Worm (Caenorhabditis elegans): ENCODE data around the gene T13F2.4.
"Not testable (repeated sequence)": the region's sequence is repeated elsewhere in the genome, so short reads cannot be mapped to it uniquely, and the experiment has no call there.

Gene T13F2.4

ce11 chrIV:9762667-9763173 lies 26.9 kb upstream of the T13F2.4 start:
- TF ChIP-seq tlp-1 (tag; optimal IDR thresholded peaks at IDR 0.05) (peak; percentile 87), efl-1 (optimal IDR thresholded peaks at IDR 0.05) (no peak), efl-1 (GFP tag; optimal IDR thresholded peaks at IDR 0.05 in 1 of 2) (peak in 1 of 2 experiments; percentile 90), egl-27 (tag; optimal IDR thresholded peaks at IDR 0.05) (no peak), dpl-1 (GFP tag; optimal IDR thresholded peaks at IDR 0.05) (no peak), elt-2 (tag; optimal IDR thresholded peaks at IDR 0.05) (peak; percentile 81)

DNA sequence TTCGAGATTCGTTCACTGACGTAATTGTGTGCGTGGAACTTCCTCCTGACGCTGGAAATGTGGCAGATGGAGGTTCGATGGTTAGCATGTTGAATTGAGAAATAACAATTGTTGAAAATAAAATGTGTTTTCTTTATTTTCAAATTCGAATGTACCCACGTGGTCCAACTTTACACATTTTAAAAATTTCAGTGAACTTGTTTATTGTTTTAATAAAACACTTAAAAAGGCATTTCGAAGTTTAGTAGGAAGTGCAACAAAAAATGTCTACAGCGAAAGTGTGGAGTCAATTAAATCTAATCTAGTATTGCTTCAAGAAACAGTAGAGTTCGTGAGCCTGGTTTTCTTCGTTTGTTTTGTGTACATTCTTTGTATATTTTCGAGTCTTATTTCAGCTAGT lies 23.3 kb upstream of the T13F2.4 start, which contains the start of gene ssp-36:
Gene ssp-36 (minus strand): TSS at position 101 of the 400 bp plus-strand sequence.
- TF ChIP-seq skn-1 (tag; optimal IDR thresholded peaks at IDR 0.05), result no peak
- no peak for TF ChIP-seq vab-15 (tag; optimal IDR thresholded peaks at IDR 0.05)
- no peak for TF ChIP-seq nhr-76 (tag; optimal IDR thresholded peaks at IDR 0.05)
- no peak for TF ChIP-seq snpc-4 (tag; optimal IDR thresholded peaks at IDR 0.05)
- no peak for TF ChIP-seq C34B4.2 (tag; optimal IDR thresholded peaks at IDR 0.05)
- TF ChIP-seq C04F5.9 (tag; optimal IDR thresholded peaks at IDR 0.05), result no peak
- no peak for TF ChIP-seq mep-1 (tag; optimal IDR thresholded peaks at IDR 0.05)
- no peak for TF ChIP-seq F16B12.6 (tag; optimal IDR thresholded peaks at IDR 0.05)
- TF ChIP-seq lin-39 (tag; optimal IDR thresholded peaks at IDR 0.05), result no peak
- no peak for TF ChIP-seq hlh-4 (tag; optimal IDR thresholded peaks at IDR 0.05)
- no peak for TF ChIP-seq efl-3 (GFP tag; optimal IDR thresholded peaks at IDR 0.05)
- TF ChIP-seq unc-98 (GFP tag; IDR thresholded peaks at IDR 0.05), result no peak
- no peak for TF ChIP-seq hpl-2 (GFP tag; optimal IDR thresholded peaks at IDR 0.05)
- TF ChIP-seq Y116A8C.19 (tag; optimal IDR thresholded peaks at IDR 0.05; ENCODE audit: borderline replicate concordance), result no peak
- TF ChIP-seq lin-14 (GFP tag; optimal IDR thresholded peaks at IDR 0.05), result no peak
- TF ChIP-seq ets-5 (GFP tag; IDR thresholded peaks at IDR 0.05), result no peak
- TF ChIP-seq irx-1 (tag; optimal IDR thresholded peaks at IDR 0.05), result no peak
- TF ChIP-seq ztf-11 (tag; optimal IDR thresholded peaks at IDR 0.05), result no peak
- no peak for TF ChIP-seq nhr-77 (tag; optimal IDR thresholded peaks at IDR 0.05)

ce11 chrIV:9767054-9767453 lies 22.5 kb upstream of the T13F2.4 start, which contains the start of gene msp-79:
Gene msp-79, minus strand, starts transcription at chrIV:9767154.
- not testable (repeated sequence) for TF ChIP-seq lin-39 (tag; optimal IDR thresholded peaks at IDR 0.05); ceh-90 (tag; optimal IDR thresholded peaks at IDR 0.05); ama-1 (optimal IDR thresholded peaks at IDR 0.05)

- TF ChIP-seq zag-1 (tag; optimal IDR thresholded peaks at IDR 0.05); nhr-90 (tag; optimal IDR thresholded peaks at IDR 0.05; ENCODE audit: poor library complexity); mab-9 (GFP tag; IDR thresholded peaks at IDR 0.05): not testable (repeated sequence)
These were observed 19.9 kb upstream of the T13F2.4 start, which contains the start of gene msp-78 for ce11 chrIV:9769746-9770145. Gene msp-78, plus strand, starts transcription at chrIV:9770046.

ce11 chrIV:9770798-9771197 lies 18.8 kb upstream of the T13F2.4 start:
- TF ChIP-seq mab-9 (GFP tag; IDR thresholded peaks at IDR 0.05) (no peak), F16B12.6 (tag; optimal IDR thresholded peaks at IDR 0.05) (no peak), unc-86 (tag; optimal IDR thresholded peaks at IDR 0.05) (peak; percentile 5), lir-3 (tag; optimal IDR thresholded peaks at IDR 0.05; ENCODE audit: poor library complexity) (no peak), vab-15 (tag; optimal IDR thresholded peaks at IDR 0.05) (no peak), ztf-11 (tag; optimal IDR thresholded peaks at IDR 0.05) (peak in 1 of 2 experiments; percentile 67)

DNA sequence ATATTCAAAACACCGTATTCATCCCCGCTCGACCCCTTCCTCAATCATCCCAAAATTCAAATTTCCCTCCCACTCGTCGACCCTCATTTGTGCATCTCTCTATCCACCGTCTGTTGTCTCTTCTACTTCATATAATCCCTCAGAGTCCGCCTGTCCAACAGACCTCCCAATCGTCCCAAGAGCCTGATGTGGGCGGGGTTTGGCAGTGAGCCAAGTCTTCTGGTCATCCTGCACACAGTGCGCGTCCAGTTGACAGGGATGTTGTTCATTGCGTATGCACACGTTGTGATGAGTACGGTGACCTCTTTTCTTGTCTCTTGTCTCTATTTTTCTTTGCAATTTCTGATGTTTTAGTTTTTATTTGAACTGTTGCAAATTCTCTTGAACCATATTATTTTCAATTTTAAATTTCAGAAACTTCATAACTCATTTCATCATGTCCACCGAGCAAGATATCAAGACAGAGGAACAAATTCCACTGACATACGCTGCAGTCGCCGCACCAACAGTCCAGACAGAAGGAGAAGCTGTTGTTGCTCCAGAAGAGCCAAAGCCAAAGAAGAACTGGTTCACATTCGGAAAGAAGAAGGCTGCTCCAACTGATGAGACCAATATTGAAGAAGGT lies 17.4 kb upstream of the T13F2.4 start, which contains the start of gene cav-1:
Gene cav-1 (plus strand): TSS at position 415 of the 625 bp plus-strand sequence.
- no peak for TF ChIP-seq alr-1 (tag; optimal IDR thresholded peaks at IDR 0.05; ENCODE audit: borderline replicate concordance)
- no peak for TF ChIP-seq ceh-8 (GFP tag; optimal IDR thresholded peaks at IDR 0.05)
- peak in 1 of 2 experiments; percentile 55 for TF ChIP-seq ztf-11 (tag; optimal IDR thresholded peaks at IDR 0.05)
